Worm (Caenorhabditis elegans) whole organism, late embryonic: Measurements from ENCODE around the gene pes-5.

ENCODE experiments used
- ama-1 ChIP-seq: fragments of 150-350 bp; optimal IDR thresholded peaks from 2 replicates; lab custom pipeline; 2014
- ceh-31 ChIP-seq: sonication (generic microtip); optimal IDR thresholded peaks from 2 replicates; lab custom pipeline; 2016; ENCODE audit warnings: missing genetic modification characterization, missing compliant biosample characterization
- ceh-48 ChIP-seq: sonication (generic microtip); optimal IDR thresholded peaks from 2 replicates; lab custom pipeline; 2016; ENCODE audit warnings: missing genetic modification characterization, inconsistent platforms, missing compliant biosample characterization
- fkh-6 ChIP-seq: sonication (generic microtip); optimal IDR thresholded peaks from 2 replicates; lab custom pipeline; 2016; ENCODE audit warnings: missing genetic modification characterization, missing compliant biosample characterization
- nhr-11 ChIP-seq: fragments of 150-350 bp; optimal IDR thresholded peaks from 2 replicates; lab custom pipeline; 2014; ENCODE audit warnings: missing biosample characterization, missing genetic modification characterization
- unc-3 ChIP-seq, 2 experiments: fragments of 200-800 bp in 1 of 2; sonication (Bioruptor generic) in 1 of 2; sonication (generic microtip) in 1 of 2; conservative IDR thresholded peaks in 1 of 2; optimal IDR thresholded peaks in 1 of 2; 2 replicates each; pipeline versions ENCODE4 v1.3.6 to Lab custom; 2016 to 2022; ENCODE audit warnings: missing compliant biosample characterization in 2 of 2, missing genetic modification characterization in 2 of 2, missing genetic modification reagents in 1 of 2

- TF ChIP-seq ceh-48 (tag; lab: Kevin White, UChicago) (no peak), unc-3 (GFP tag; conservative IDR thresholded peaks at IDR 0.05; lab: Robert Waterston, UW) (no peak), unc-3 (tag; optimal IDR thresholded peaks at IDR 0.05; lab: Kevin White, UChicago) (no peak), nhr-11 (tag; lab: Kevin White, UChicago) (no peak), ceh-31 (tag; lab: Kevin White, UChicago) (no peak), fkh-6 (tag; lab: Kevin White, UChicago) (no peak), ama-1 (no peak)
Observed at ce11 chrII:11830601-11831000, 781 bp upstream of the pes-5 start.
